Worm (Caenorhabditis elegans) whole organism, late embryonic: Measurements from ENCODE around the gene R09D1.12.

Experiments
- C38D4.7 ChIP-seq: fragments of 200-800 bp; sonication (Bioruptor generic); optimal IDR thresholded peaks from 2 replicates; lab custom pipeline; 2018; ENCODE audit warnings: mild to moderate bottlenecking, missing genetic modification characterization, moderate library complexity, missing compliant biosample characterization
- F13H6.1 ChIP-seq: sonication (generic microtip); optimal IDR thresholded peaks from 2 replicates; lab custom pipeline; 2016; ENCODE audit warnings: missing genetic modification characterization, missing compliant biosample characterization
- ama-1 ChIP-seq: fragments of 150-350 bp; optimal IDR thresholded peaks from 2 replicates; lab custom pipeline; 2014
- ceh-9 ChIP-seq: sonication (generic microtip); optimal IDR thresholded peaks from 2 replicates; lab custom pipeline; 2016; ENCODE audit warnings: mild to moderate bottlenecking, missing genetic modification characterization, inconsistent platforms, missing compliant biosample characterization
- hlh-8 ChIP-seq: sonication (generic microtip); optimal IDR thresholded peaks from 2 replicates; lab custom pipeline; 2016; ENCODE audit warnings: missing genotype, missing genetic modification characterization, missing compliant biosample characterization
- lin-11 ChIP-seq: fragments of 200-800 bp; sonication (Bioruptor generic); optimal IDR thresholded peaks from 2 replicates; lab custom pipeline; 2018; ENCODE audit warnings: mild to moderate bottlenecking, missing genetic modification characterization, missing compliant biosample characterization
- nfya-1 ChIP-seq: sonication (generic microtip); optimal IDR thresholded peaks from 2 replicates; lab custom pipeline; 2017; ENCODE audit warnings: missing genetic modification characterization, mild to moderate bottlenecking, missing compliant biosample characterization, antibody characterized with exemption, moderate library complexity
- npax-4 ChIP-seq: sonication (generic microtip); optimal IDR thresholded peaks from 2 replicates; lab custom pipeline; 2016; ENCODE audit warnings: missing genetic modification characterization, missing compliant biosample characterization
- pha-2 ChIP-seq: sonication (generic microtip); optimal IDR thresholded peaks from 2 replicates; lab custom pipeline; 2017; ENCODE audit warnings: mild to moderate bottlenecking, missing genetic modification characterization, missing compliant biosample characterization
- pha-4 ChIP-seq: fragments of 150-350 bp; optimal IDR thresholded peaks from 2 replicates; lab custom pipeline; 2018; ENCODE audit warnings: missing biosample characterization, missing genetic modification reagents, missing genetic modification characterization
- sox-4 ChIP-seq: sonication (generic microtip); optimal IDR thresholded peaks from 2 replicates; lab custom pipeline; 2017; ENCODE audit warnings: mild to moderate bottlenecking, missing genetic modification characterization, inconsistent platforms, missing compliant biosample characterization
- unc-86 ChIP-seq: sonication (generic microtip); optimal IDR thresholded peaks from 2 replicates; lab custom pipeline; 2016; ENCODE audit warnings: missing genetic modification characterization, missing compliant biosample characterization

- TF ChIP-seq C38D4.7 (GFP tag; lab: Kevin White, UChicago) (no peak), nfya-1 (tag; lab: Kevin White, UChicago) (no peak), sox-4 (no peak), pha-4 (no peak), lin-11 (tag; lab: Kevin White, UChicago) (no peak), pha-2 (tag; lab: Kevin White, UChicago) (no peak), npax-4 (tag; lab: Kevin White, UChicago) (no peak), unc-86 (tag; lab: Kevin White, UChicago) (no peak), ama-1 (lab: Kevin White, UChicago) (no peak), hlh-8 (tag; lab: Kevin White, UChicago) (no peak), ceh-9 (no peak), F13H6.1 (tag; lab: Kevin White, UChicago) (no peak)
Observed at ce11 chrII:9441838-9442237, 10.2 kb downstream of the R09D1.12 start, which contains the start of gene chil-16.
